Fruit fly (Drosophila melanogaster): Measurements from ENCODE around the gene ninaA.

The ninaA gene

DNA sequence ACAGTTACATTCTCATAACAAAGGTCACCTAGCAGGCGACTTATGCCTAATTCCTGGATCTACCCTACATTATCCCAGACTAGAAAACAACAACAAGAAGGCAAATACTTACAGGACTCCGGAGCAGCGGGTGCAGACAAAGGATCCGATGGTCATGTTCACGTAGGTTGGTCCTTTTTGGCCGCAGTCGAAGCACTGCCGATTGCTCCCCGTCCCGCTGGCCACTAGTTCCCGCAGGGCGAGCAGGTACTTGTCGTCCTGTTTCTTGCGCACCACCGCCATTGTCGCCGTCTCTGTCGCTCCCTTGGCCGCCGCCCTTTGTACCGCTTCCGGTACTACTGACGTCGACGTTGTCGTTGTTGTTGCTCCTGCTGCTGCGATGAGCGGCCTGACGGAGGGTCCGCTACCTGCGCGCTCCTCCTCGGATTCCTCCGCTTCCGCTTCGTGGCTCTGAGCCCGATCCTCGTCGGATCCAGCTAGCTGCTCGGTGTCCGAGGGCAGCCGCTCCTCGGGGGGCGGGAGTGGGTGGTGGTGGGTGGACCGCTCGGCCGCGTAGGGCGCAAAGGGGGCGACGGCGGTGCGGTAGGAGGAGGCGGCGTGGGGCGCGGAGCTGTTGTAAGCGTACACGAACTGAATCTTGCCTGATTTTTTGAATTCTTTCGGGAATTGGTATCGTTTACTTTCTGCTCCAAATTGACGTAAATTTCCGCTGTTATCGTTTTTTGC lies 27.2 kb upstream of the ninaA start:
- TF ChIP-seq CG13204 (GFP tag; optimal IDR thresholded peaks at IDR 0.05) (peak; percentile 68), Pif1A (GFP tag; optimal IDR thresholded peaks at IDR 0.05) (no peak)

DNA sequence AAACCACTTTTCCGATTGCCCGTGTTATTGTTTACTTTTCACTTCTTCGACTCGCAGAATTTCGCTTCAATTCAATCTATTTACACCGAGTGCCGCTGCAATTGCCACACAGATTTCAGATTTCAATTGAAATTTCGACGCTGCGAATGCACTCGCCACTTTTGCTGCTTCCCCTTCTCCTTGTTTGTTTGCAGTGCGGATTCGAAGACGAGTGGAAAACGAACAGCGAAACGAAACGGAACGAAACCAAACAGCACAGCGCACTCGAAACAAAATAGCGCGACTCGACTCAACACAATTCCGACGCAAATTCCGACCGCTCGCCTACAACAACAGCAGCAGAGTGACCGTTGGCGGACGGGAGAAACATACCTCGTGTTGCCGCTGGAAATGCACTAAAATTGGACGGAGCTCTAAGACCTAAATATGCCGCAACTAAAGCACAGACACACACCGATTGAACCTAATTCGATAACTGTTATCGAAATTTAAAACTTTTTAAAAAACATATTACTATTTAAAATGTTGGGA lies 26.3 kb upstream of the ninaA start, which contains the start of gene drongo:
TSS of gene drongo (minus strand) at position 345 of the 531 bp plus-strand sequence.
- TF ChIP-seq CG15710 (tag; optimal IDR thresholded peaks at IDR 0.05), result peak; percentile 7
- peak; percentile 77 for TF ChIP-seq CG12605 (GFP tag; IDR thresholded peaks at IDR 0.05)
- TF ChIP-seq Snoo (tag; optimal IDR thresholded peaks at IDR 0.05), result peak; percentile 14
- TF ChIP-seq gl (tag; optimal IDR thresholded peaks at IDR 0.05), result peak; percentile 13
- TF ChIP-seq CG8301 (tag; optimal IDR thresholded peaks at IDR 0.05), result no peak
- peak; percentile 48 for TF ChIP-seq CG13204 (GFP tag; optimal IDR thresholded peaks at IDR 0.05)
- no peak for TF ChIP-seq CG10348 (GFP tag; IDR thresholded peaks at IDR 0.05)
- TF ChIP-seq EcR (GFP tag; optimal IDR thresholded peaks at IDR 0.05), result peak; percentile 53
- no peak for TF ChIP-seq D1 (tag; optimal IDR thresholded peaks at IDR 0.05)
- peak; percentile 74 for TF ChIP-seq CG4496 (GFP tag; IDR thresholded peaks at IDR 0.05)
- peak; percentile 7 for TF ChIP-seq CG8159 (tag; optimal IDR thresholded peaks at IDR 0.05)
- peak; percentile 16; the same call in 1 of the 2 replicates for TF ChIP-seq CG32121 (GFP tag; IDR thresholded peaks at IDR 0.05)
- peak; percentile 64; the same call in 1 of the 2 replicates for TF ChIP-seq Ets98B (GFP tag; IDR thresholded peaks at IDR 0.05)
- TF ChIP-seq CG34367 (tag; optimal IDR thresholded peaks at IDR 0.05), result no peak

DNA sequence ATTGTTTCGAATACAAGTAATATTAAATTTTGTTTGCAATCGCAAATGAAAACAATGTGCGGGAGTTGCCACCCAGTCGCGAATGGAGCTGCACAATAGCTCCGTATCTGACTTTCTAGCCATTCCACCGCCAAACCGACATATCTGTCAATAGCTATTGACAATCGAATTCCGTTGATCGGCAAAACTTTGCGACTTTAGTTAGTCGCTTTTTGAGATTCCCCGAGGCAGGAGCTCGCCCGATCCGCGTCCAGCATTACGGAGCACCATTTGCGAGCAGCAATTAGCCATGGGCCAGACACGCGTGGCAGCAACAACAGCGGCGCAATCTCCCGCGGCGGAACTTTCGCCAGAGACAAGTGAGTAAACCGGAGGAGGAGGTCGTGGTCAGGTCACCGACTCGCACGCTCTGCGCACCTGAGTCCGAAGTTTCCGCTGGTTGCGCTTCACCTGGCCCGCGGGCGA lies 24.4 kb upstream of the ninaA start, which contains the start of the genes CG4291 and kraken:
TSS of gene CG4291 (minus strand) at position 84 of the 465 bp plus-strand sequence.
TSS of gene kraken (plus strand) at position 122 of the 465 bp plus-strand sequence.
- peak; percentile 8 for TF ChIP-seq gl (tag; optimal IDR thresholded peaks at IDR 0.05)
- TF ChIP-seq CG17806 (tag; optimal IDR thresholded peaks at IDR 0.05), result peak; percentile 7
- TF ChIP-seq Ets98B (GFP tag; IDR thresholded peaks at IDR 0.05), result peak; percentile 53
- no peak for TF ChIP-seq CG34367 (tag; optimal IDR thresholded peaks at IDR 0.05)
- no peak for TF ChIP-seq CG14655 (GFP tag; optimal IDR thresholded peaks at IDR 0.05)
- peak; percentile 59; the same call in 1 of the 2 replicates for TF ChIP-seq CG32121 (GFP tag; IDR thresholded peaks at IDR 0.05)
- TF ChIP-seq CG4496 (GFP tag; IDR thresholded peaks at IDR 0.05), result peak; percentile 76
- peak; percentile 53; the same call in 1 of the 3 replicates for TF ChIP-seq fd96Ca (GFP tag; IDR thresholded peaks at IDR 0.05)
- TF ChIP-seq CG15710 (tag; optimal IDR thresholded peaks at IDR 0.05), result peak; percentile 28
- peak; percentile 49 for TF ChIP-seq CG12605 (GFP tag; IDR thresholded peaks at IDR 0.05)
- TF ChIP-seq CG8301 (tag; optimal IDR thresholded peaks at IDR 0.05), result peak; percentile 28
- TF ChIP-seq EcR (GFP tag; optimal IDR thresholded peaks at IDR 0.05), result peak; percentile 60
- TF ChIP-seq CG10348 (GFP tag; IDR thresholded peaks at IDR 0.05), result no peak
- peak; percentile 4 for TF ChIP-seq CG8159 (tag; optimal IDR thresholded peaks at IDR 0.05)
- TF ChIP-seq Snoo (tag; optimal IDR thresholded peaks at IDR 0.05), result peak; percentile 46

DNA sequence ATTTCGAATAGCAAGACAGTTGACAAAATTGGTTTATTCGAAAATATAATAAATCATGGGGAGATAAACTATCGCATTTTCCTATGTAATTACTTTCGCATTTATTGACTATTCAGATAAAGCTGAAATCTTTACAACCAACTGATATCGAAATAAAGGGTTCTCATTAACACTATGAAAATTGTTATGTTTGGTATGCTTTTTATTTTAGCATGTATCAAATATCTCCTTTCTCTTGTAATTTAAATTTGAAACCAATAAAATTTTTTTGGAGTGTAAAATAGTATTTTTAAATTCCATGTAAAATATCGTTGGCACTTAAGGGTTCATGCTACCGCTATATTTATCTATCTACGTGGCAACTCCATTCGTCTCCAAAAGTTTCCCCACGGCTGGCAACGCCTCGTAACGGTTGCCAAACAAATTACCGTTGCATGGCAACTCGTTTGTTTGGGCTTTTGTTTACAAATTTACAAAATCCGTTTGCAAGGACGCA lies 22.0 kb upstream of the ninaA start, which contains the start of gene CG13949:
TSS of gene CG13949 (plus strand) at position 286 of the 496 bp plus-strand sequence.
- TF ChIP-seq Ets98B (GFP tag; IDR thresholded peaks at IDR 0.05) (peak; percentile 53), CG15710 (tag; optimal IDR thresholded peaks at IDR 0.05) (peak; percentile 45), CG12605 (GFP tag; IDR thresholded peaks at IDR 0.05) (peak; percentile 42; the same call in 1 of the 2 replicates), fd96Ca (GFP tag; IDR thresholded peaks at IDR 0.05) (no peak), Pif1A (GFP tag; optimal IDR thresholded peaks at IDR 0.05) (no peak), CG34367 (tag; optimal IDR thresholded peaks at IDR 0.05) (no peak), CG8159 (tag; optimal IDR thresholded peaks at IDR 0.05) (peak; percentile 29), rn (GFP tag; IDR thresholded peaks at IDR 0.05) (peak; percentile 40; the same call in 1 of the 2 replicates), CG9948 (tag; optimal IDR thresholded peaks at IDR 0.05) (peak; percentile 29), CG8301 (tag; optimal IDR thresholded peaks at IDR 0.05) (peak; percentile 16), CG17806 (tag; optimal IDR thresholded peaks at IDR 0.05) (peak; percentile 43), CG32121 (GFP tag; IDR thresholded peaks at IDR 0.05) (peak; percentile 33; the same call in 1 of the 2 replicates), CG4496 (GFP tag; IDR thresholded peaks at IDR 0.05) (peak; percentile 81), CG10348 (GFP tag; IDR thresholded peaks at IDR 0.05) (no peak), Pif1B (GFP tag; optimal IDR thresholded peaks at IDR 0.05) (no peak)

DNA sequence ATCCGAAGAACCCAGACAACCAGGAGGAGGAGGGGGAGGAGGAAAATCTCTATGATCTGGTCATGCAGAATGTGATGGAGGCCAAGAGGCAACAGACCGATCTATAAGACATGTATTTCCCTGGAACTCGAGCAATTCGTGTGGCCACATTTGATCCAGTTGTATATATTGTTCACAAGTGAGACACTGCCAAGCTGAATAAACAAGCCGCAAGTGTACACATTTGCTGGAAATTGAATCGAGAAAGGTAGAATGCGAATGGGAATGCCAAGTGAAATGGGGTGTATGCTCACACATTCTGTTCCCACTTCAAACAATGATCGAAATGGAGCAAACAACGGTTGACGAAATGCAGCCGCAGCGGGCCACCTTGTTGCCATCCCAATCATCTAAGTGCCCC lies 21.1 kb upstream of the ninaA start:
- TF ChIP-seq Pif1B (GFP tag; optimal IDR thresholded peaks at IDR 0.05) (no peak), CG13204 (GFP tag; optimal IDR thresholded peaks at IDR 0.05) (no peak), CG34367 (tag; optimal IDR thresholded peaks at IDR 0.05) (no peak), Snoo (tag; optimal IDR thresholded peaks at IDR 0.05) (no peak), CG9948 (tag; optimal IDR thresholded peaks at IDR 0.05) (no peak), D1 (tag; optimal IDR thresholded peaks at IDR 0.05) (no peak), CG14655 (GFP tag; optimal IDR thresholded peaks at IDR 0.05) (no peak), rn (GFP tag; IDR thresholded peaks at IDR 0.05) (no peak), CG12605 (GFP tag; IDR thresholded peaks at IDR 0.05) (no peak), fd96Ca (GFP tag; IDR thresholded peaks at IDR 0.05) (no peak), CG10348 (GFP tag; IDR thresholded peaks at IDR 0.05) (no peak), Pif1A (GFP tag; optimal IDR thresholded peaks at IDR 0.05) (no peak)

Data from whole organism, pupa.